Worm (Caenorhabditis elegans): ENCODE measurements around the gene fbxa-188.

ce11 chrV:17303392-17303791 lies 41.3 kb downstream of the fbxa-188 start:
- TF ChIP-seq ztf-25 (GFP tag; IDR thresholded peaks at IDR 0.05) (no peak), akir-1 (GFP tag; optimal IDR thresholded peaks at IDR 0.05) (no peak), unc-62 (GFP tag; optimal IDR thresholded peaks at IDR 0.05) (no peak), tbx-9 (tag; optimal IDR thresholded peaks at IDR 0.05; ENCODE audit: borderline replicate concordance) (no peak), F49E8.2 (tag; optimal IDR thresholded peaks at IDR 0.05; ENCODE audit: insufficient read depth) (no peak), pha-4 (tag; optimal IDR thresholded peaks at IDR 0.05) (no peak), hsf-1 (GFP tag; IDR thresholded peaks at IDR 0.05) (no peak), F37B4.10 (GFP tag; IDR thresholded peaks at IDR 0.05) (no peak), mel-28 (tag; optimal IDR thresholded peaks at IDR 0.05; ENCODE audit: borderline replicate concordance) (no peak), gei-17 (GFP tag; optimal IDR thresholded peaks at IDR 0.05) (no peak), ztf-26 (tag; optimal IDR thresholded peaks at IDR 0.05) (no peak), snpc-4 (GFP tag; optimal IDR thresholded peaks at IDR 0.05) (no peak), snpc-4 (tag; optimal IDR thresholded peaks at IDR 0.05) (no peak), F23B12.7 (tag; optimal IDR thresholded peaks at IDR 0.05; ENCODE audit: insufficient read depth) (no peak), chd-7 (tag; optimal IDR thresholded peaks at IDR 0.05) (no peak)

Measured in whole organism, young adult.